Worm (Caenorhabditis elegans) whole organism, mixed stage, embryonic: Measurements from ENCODE around the gene mnk-1.

Experiments used
- M03D4.4 ChIP-seq: sonication (generic microtip); optimal IDR thresholded peaks from 2 replicates; lab custom pipeline; 2017; ENCODE audit warnings: mild to moderate bottlenecking, missing genetic modification characterization, missing compliant biosample characterization
- blmp-1 ChIP-seq: fragments of 150-350 bp; optimal IDR thresholded peaks from 2 replicates; lab custom pipeline; 2014; ENCODE audit warnings: missing biosample characterization, missing genetic modification characterization
- ceh-39 ChIP-seq: fragments of 150-350 bp; optimal IDR thresholded peaks from 2 replicates; lab custom pipeline; 2014; ENCODE audit warnings: missing biosample characterization, missing genetic modification characterization
- ceh-83 ChIP-seq: fragments of 200-800 bp; sonication (Bioruptor generic); optimal IDR thresholded peaks from 2 replicates; lab custom pipeline; 2018; ENCODE audit warnings: mild to moderate bottlenecking, missing genetic modification characterization, missing compliant biosample characterization
- ces-1 ChIP-seq: fragments of 150-350 bp; optimal IDR thresholded peaks from 2 replicates; lab custom pipeline; 2014; ENCODE audit warnings: missing biosample characterization, missing genetic modification reagents, missing genetic modification characterization
- cnd-1 ChIP-seq: fragments of 200-800 bp; sonication (Bioruptor generic); optimal IDR thresholded peaks from 2 replicates; lab custom pipeline; 2018; ENCODE audit warnings: mild to moderate bottlenecking, missing genetic modification characterization, missing compliant biosample characterization
- drap-1 ChIP-seq: fragments of 200-800 bp; sonication (Bioruptor generic); optimal IDR thresholded peaks from 3 replicates; lab custom pipeline; 2018; ENCODE audit warnings: mild to moderate bottlenecking, missing genetic modification characterization, missing compliant biosample characterization
- elt-1 ChIP-seq: sonication (generic microtip); optimal IDR thresholded peaks from 2 replicates; lab custom pipeline; 2017; ENCODE audit warnings: missing genetic modification characterization, mild to moderate bottlenecking, missing compliant biosample characterization, antibody characterized with exemption, moderate library complexity, borderline replicate concordance; ENCODE audit not compliant: insufficient read depth
- elt-3 ChIP-seq: fragments of 150-350 bp; optimal IDR thresholded peaks from 2 replicates; lab custom pipeline; 2014; ENCODE audit warnings: missing biosample characterization, missing genetic modification characterization
- flh-1 ChIP-seq: fragments of 200-800 bp; sonication (Bioruptor generic); optimal IDR thresholded peaks from 2 replicates; lab custom pipeline; 2018; ENCODE audit warnings: mild to moderate bottlenecking, missing genetic modification characterization, moderate library complexity, missing compliant biosample characterization
- ham-2 ChIP-seq: fragments of 200-800 bp; sonication (Bioruptor generic); optimal IDR thresholded peaks from 2 replicates; lab custom pipeline; 2018; ENCODE audit warnings: mild to moderate bottlenecking, missing genetic modification characterization, missing compliant biosample characterization
- hlh-1 ChIP-seq: fragments of 150-350 bp; optimal IDR thresholded peaks from 2 replicates; lab custom pipeline; 2014; ENCODE audit warnings: missing biosample characterization, missing genetic modification reagents, missing genetic modification characterization
- lin-32 ChIP-seq: fragments of 200-800 bp; sonication (Bioruptor generic); optimal IDR thresholded peaks from 2 replicates; lab custom pipeline; 2018; ENCODE audit warnings: mild to moderate bottlenecking, missing genetic modification characterization, missing compliant biosample characterization
- lsy-2 ChIP-seq: fragments of 150-350 bp; optimal IDR thresholded peaks from 2 replicates; lab custom pipeline; 2014; ENCODE audit warnings: missing biosample characterization, missing genetic modification characterization
- mab-5 ChIP-seq: fragments of 150-350 bp; optimal IDR thresholded peaks from 2 replicates; lab custom pipeline; 2014; ENCODE audit warnings: missing biosample characterization, missing genetic modification characterization
- mep-1 ChIP-seq: fragments of 150-350 bp; optimal IDR thresholded peaks from 2 replicates; lab custom pipeline; 2017; ENCODE audit warnings: missing biosample characterization, missing genetic modification reagents, missing genetic modification characterization, inconsistent platforms
- mls-2 ChIP-seq: sonication (generic microtip); optimal IDR thresholded peaks from 2 replicates; lab custom pipeline; 2016; ENCODE audit warnings: mild to moderate bottlenecking, missing genetic modification characterization, moderate library complexity, missing compliant biosample characterization
- nhr-12 ChIP-seq: fragments of 150-350 bp; optimal IDR thresholded peaks from 2 replicates; lab custom pipeline; 2014; ENCODE audit warnings: missing biosample characterization, missing genetic modification characterization
- nhr-2 ChIP-seq: fragments of 150-350 bp; optimal IDR thresholded peaks from 2 replicates; lab custom pipeline; 2014; ENCODE audit warnings: missing biosample characterization, missing genetic modification characterization
- nhr-237 ChIP-seq: fragments of 150-350 bp; optimal IDR thresholded peaks from 2 replicates; lab custom pipeline; 2014; ENCODE audit warnings: missing biosample characterization, missing genetic modification characterization
- nhr-28 ChIP-seq: fragments of 150-350 bp; optimal IDR thresholded peaks from 2 replicates; lab custom pipeline; 2014; ENCODE audit warnings: missing biosample characterization, missing genetic modification characterization
- nhr-76 ChIP-seq: sonication (generic microtip); optimal IDR thresholded peaks from 2 replicates; lab custom pipeline; 2017; ENCODE audit warnings: missing biosample characterization, missing genetic modification characterization
- pha-4 ChIP-seq: fragments of 150-350 bp; optimal IDR thresholded peaks from 2 replicates; lab custom pipeline; 2018; ENCODE audit warnings: missing biosample characterization, missing genetic modification reagents, missing genetic modification characterization
- snpc-4 ChIP-seq: fragments of 150-350 bp; optimal IDR thresholded peaks from 2 replicates; lab custom pipeline; 2014; ENCODE audit warnings: missing biosample characterization, missing genetic modification characterization
- sptf-1 ChIP-seq: sonication (generic microtip); optimal IDR thresholded peaks from 2 replicates; lab custom pipeline; 2017; ENCODE audit warnings: mild to moderate bottlenecking, missing genetic modification characterization, moderate library complexity, missing compliant biosample characterization
- tbx-8 ChIP-seq: fragments of 200-800 bp; sonication (Bioruptor generic); optimal IDR thresholded peaks from 2 replicates; lab custom pipeline; 2018; ENCODE audit warnings: mild to moderate bottlenecking, missing genetic modification characterization, moderate library complexity, missing compliant biosample characterization
- unc-120 ChIP-seq: sonication (generic microtip); optimal IDR thresholded peaks from 2 replicates; lab custom pipeline; 2017; ENCODE audit warnings: missing genetic modification characterization, missing compliant biosample characterization; ENCODE audit not compliant: poor library complexity, severe bottlenecking
- unc-39 ChIP-seq: fragments of 150-350 bp; optimal IDR thresholded peaks from 2 replicates; lab custom pipeline; 2014; ENCODE audit warnings: missing biosample characterization, missing genetic modification characterization
- unc-62 ChIP-seq: fragments of 150-350 bp; optimal IDR thresholded peaks from 2 replicates; lab custom pipeline; 2014; ENCODE audit warnings: missing biosample characterization, missing genetic modification reagents, missing genetic modification characterization
- zip-8 ChIP-seq: fragments of 150-350 bp; optimal IDR thresholded peaks from 2 replicates; lab custom pipeline; 2014; ENCODE audit warnings: missing biosample characterization, missing genetic modification characterization

Gene mnk-1

ce11 chrII:10556550-10557205 lies 1.8 kb upstream of the mnk-1 start:
- TF ChIP-seq zip-8 (tag; lab: Kevin White, UChicago) (no peak), flh-1 (GFP tag; lab: Kevin White, UChicago) (no peak), nhr-28 (no peak), nhr-2 (no peak), drap-1 (no peak), elt-1 (tag; lab: Kevin White, UChicago) (no peak), sptf-1 (tag; lab: Kevin White, UChicago) (no peak), M03D4.4 (tag; lab: Kevin White, UChicago) (no peak), elt-3 (tag; lab: Kevin White, UChicago) (no peak), lin-32 (GFP tag; lab: Kevin White, UChicago) (no peak), unc-39 (tag; lab: Kevin White, UChicago) (no peak), unc-120 (tag; lab: Kevin White, UChicago) (no peak), ceh-39 (tag; lab: Kevin White, UChicago) (no peak), mab-5 (tag; lab: Kevin White, UChicago) (no peak), mep-1 (tag; lab: Kevin White, UChicago) (no peak), blmp-1 (tag; lab: Kevin White, UChicago) (no peak), cnd-1 (no peak), snpc-4 (tag; lab: Kevin White, UChicago) (no peak)
- TF ChIP-seq, all 35 proteins: peak for 0

ce11 chrII:10555484-10556075 lies 736 bp upstream of the mnk-1 start:
- peak; percentile 70 for TF ChIP-seq unc-120 (tag; lab: Kevin White, UChicago)
- TF ChIP-seq elt-3 (tag; lab: Kevin White, UChicago), result no peak
- TF ChIP-seq sptf-1 (tag; lab: Kevin White, UChicago), result peak; percentile 20
- TF ChIP-seq unc-62, result peak; percentile 80
- peak; percentile 37 for TF ChIP-seq hlh-1 (tag; lab: Kevin White, UChicago)
- TF ChIP-seq mls-2 (tag; lab: Kevin White, UChicago), result no peak

ce11 chrII:10554046-10554399 lies 821 bp downstream of the mnk-1 start:
- no peak for TF ChIP-seq hlh-1 (tag; lab: Kevin White, UChicago)
- peak; percentile 40 for TF ChIP-seq cnd-1
- TF ChIP-seq nhr-237 (tag; lab: Kevin White, UChicago), result no peak
- TF ChIP-seq ces-1 (GFP tag; lab: Kevin White, UChicago), result no peak
- TF ChIP-seq zip-8 (tag; lab: Kevin White, UChicago), result peak; percentile 50
- TF ChIP-seq nhr-76, result no peak
- no peak for TF ChIP-seq sptf-1 (tag; lab: Kevin White, UChicago)
- no peak for TF ChIP-seq nhr-12 (tag; lab: Kevin White, UChicago)
- TF ChIP-seq unc-62, result peak; percentile 5
- TF ChIP-seq tbx-8, result no peak
- TF ChIP-seq lin-32 (GFP tag; lab: Kevin White, UChicago), result peak; percentile 82
- TF ChIP-seq drap-1, result no peak
- TF ChIP-seq nhr-2, result peak; percentile 71
- TF ChIP-seq ceh-83 (GFP tag; lab: Kevin White, UChicago), result no peak

ce11 chrII:10553377-10554045 lies 1.3 kb downstream of the mnk-1 start:
- TF ChIP-seq hlh-1 (tag; lab: Kevin White, UChicago) (peak; percentile 15), lin-32 (GFP tag; lab: Kevin White, UChicago) (no peak), zip-8 (tag; lab: Kevin White, UChicago) (peak; percentile 9)
- TF ChIP-seq, all 35 proteins: peak for 2

- TF ChIP-seq nhr-237 (tag; lab: Kevin White, UChicago), result peak; percentile 73
- TF ChIP-seq ceh-83 (GFP tag; lab: Kevin White, UChicago), result no peak
- TF ChIP-seq nhr-2, result peak; percentile 34
- peak; percentile 49 for TF ChIP-seq hlh-1 (tag; lab: Kevin White, UChicago)
- peak; percentile 59 for TF ChIP-seq mep-1 (tag; lab: Kevin White, UChicago)
- TF ChIP-seq unc-120 (tag; lab: Kevin White, UChicago), result peak; percentile 71
- TF ChIP-seq blmp-1 (tag; lab: Kevin White, UChicago), result peak; percentile 34
- no peak for TF ChIP-seq lin-32 (GFP tag; lab: Kevin White, UChicago)
- TF ChIP-seq pha-4 (tag; lab: Kevin White, UChicago), result peak; percentile 23
- no peak for TF ChIP-seq flh-1 (GFP tag; lab: Kevin White, UChicago)
- TF ChIP-seq mab-5 (tag; lab: Kevin White, UChicago), result no peak
- TF ChIP-seq ces-1 (GFP tag; lab: Kevin White, UChicago), result peak; percentile 75
- peak; percentile 9 for TF ChIP-seq mls-2 (tag; lab: Kevin White, UChicago)
- peak; percentile 21 for TF ChIP-seq lsy-2 (tag; lab: Kevin White, UChicago)
- peak; percentile 44 for TF ChIP-seq elt-1 (tag; lab: Kevin White, UChicago)
- peak; percentile 32 for TF ChIP-seq unc-62
- peak; percentile 41 for TF ChIP-seq ham-2 (GFP tag; lab: Kevin White, UChicago)
Observed at ce11 chrII:10551985-10552736, 2.7 kb downstream of the mnk-1 start.
